Fruit fly (Drosophila melanogaster) Kc167 (cell line): ENCODE data around the gene CG5478.

ENCODE experiments used
- Myc ChIP-seq: fragments of >200 bp; optimal IDR thresholded peaks from 2 replicates; lab custom pipeline; 2017; ENCODE audit warnings: missing external identifiers
- Sin3A ChIP-seq: fragments of >200 bp; optimal IDR thresholded peaks from 2 replicates; lab custom pipeline; 2018; ENCODE audit warnings: missing external identifiers
- h ChIP-seq: fragments of >200 bp; optimal IDR thresholded peaks from 3 replicates; lab custom pipeline; 2018; ENCODE audit warnings: missing external identifiers
- insv ChIP-seq: fragments of >200 bp; optimal IDR thresholded peaks from 3 replicates; lab custom pipeline; 2018; ENCODE audit warnings: missing external identifiers
- psq ChIP-seq: fragments of >200 bp; optimal IDR thresholded peaks from 2 replicates; lab custom pipeline; 2017; ENCODE audit warnings: missing external identifiers
- ttk ChIP-seq: sonication (Bioruptor generic); optimal IDR thresholded peaks from 2 replicates; lab custom pipeline; 2017; ENCODE audit warnings: missing external identifiers

CG5478 gene

DNA sequence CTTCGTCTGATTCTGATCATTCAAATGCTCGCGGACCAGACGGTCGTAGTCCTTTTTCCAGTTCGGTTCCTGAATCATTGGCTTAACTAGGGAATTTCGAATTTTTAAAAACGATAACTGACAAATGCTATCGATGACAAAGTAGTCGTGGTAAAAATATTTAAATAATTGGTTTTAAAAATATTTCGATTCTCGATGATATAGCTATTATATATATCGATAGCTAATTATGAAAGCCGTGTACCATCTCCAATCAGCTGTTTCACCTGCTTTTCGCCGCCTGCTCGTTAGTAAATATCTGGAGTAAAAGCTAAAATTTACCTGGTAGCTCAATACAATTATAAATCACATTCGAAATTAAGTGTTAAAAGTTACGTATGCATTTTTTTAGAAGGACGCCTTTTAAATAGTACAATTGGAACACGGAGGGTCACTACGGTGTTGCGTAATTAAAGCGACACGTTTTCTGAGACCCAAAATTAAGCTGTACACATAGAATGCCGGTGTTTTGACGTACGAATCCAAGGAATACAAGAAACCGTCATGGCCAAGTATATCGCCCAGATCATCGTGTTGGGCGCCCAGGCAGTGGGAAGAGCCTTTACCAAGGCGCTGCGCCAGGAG is at the start of gene CG5478, which contains the start of gene blp:
CG5478 (minus strand) TSS at position 126 of the 624 bp plus-strand sequence.
blp (plus strand) TSS at position 239 of the 624 bp plus-strand sequence.
- TF ChIP-seq ttk (lab: Kevin White, UChicago) (no peak), insv (lab: Kevin White, UChicago) (no peak), psq (no peak), h (lab: Kevin White, UChicago) (no peak), Sin3A (lab: Kevin White, UChicago) (no peak), Myc (no peak)

DNA sequence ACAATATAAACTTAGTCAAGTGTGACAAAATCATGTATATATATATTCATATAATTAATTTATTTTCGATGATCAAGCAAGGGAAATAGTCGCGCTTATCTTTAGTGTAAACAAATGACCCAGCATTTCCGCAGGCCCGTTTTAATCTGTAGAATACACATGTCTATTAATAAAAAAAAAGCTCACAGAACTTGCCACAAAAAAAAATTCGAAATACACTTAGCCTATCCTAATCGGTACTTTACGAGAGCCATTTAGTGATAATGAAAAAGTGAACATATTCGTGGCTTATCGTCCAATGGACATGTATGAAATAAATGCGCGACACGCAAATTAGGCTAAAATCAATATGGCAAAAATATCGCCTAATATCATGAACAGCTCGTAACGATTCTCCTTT is 41.6 kb upstream of the CG5478 start:
- TF ChIP-seq ttk (lab: Kevin White, UChicago) (no peak), insv (lab: Kevin White, UChicago) (no peak), psq (no peak), Myc (no peak), Sin3A (lab: Kevin White, UChicago) (no peak), h (lab: Kevin White, UChicago) (no peak)

DNA sequence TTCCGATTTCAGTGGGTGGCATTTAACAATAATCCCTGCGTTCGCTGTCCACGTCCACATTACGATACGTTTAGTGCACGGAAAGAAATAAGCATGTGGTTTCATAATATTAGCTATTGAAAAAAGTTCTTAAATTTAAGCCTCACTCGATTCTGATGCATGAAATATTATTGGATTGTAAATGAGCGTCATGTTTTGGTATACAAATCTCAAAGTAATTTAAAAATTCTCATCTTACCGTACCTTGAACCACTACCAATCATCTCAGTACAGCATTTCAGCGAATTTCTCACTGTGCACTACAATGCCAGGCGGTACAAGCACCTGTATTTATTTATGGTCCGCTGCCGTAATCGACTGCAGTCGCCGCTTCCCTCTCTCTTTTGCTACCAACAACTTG is 40.7 kb upstream of the CG5478 start:
- no peak for TF ChIP-seq Sin3A (lab: Kevin White, UChicago)
- TF ChIP-seq psq: no peak
- TF ChIP-seq ttk (lab: Kevin White, UChicago): peak; percentile 30

DNA sequence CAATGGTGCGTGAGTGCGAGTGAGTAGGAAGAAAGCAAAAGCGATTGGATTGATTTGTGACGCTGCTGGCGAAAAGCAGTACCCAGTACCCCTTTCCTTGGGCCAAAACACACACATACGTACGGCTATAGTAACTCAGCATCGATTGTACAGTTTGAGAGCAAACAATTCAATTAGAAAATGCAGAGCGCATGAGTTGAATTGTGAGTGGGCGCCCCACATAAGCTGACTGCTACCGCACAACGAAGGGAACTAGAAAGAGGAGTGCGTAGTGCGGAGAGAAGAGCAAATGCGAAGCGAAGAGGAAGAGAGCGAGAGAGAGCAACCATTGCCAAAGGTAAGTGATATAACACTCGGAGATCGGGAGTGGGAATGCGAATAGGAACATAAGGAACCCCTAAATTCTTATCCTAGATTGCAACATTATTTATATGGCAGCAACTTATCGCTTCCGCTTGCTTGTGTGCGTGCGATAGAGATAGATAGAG is 40.0 kb upstream of the CG5478 start:
- TF ChIP-seq ttk (lab: Kevin White, UChicago) (no peak), psq (no peak), Myc (no peak), insv (lab: Kevin White, UChicago) (no peak), h (lab: Kevin White, UChicago) (no peak), Sin3A (lab: Kevin White, UChicago) (no peak)

DNA sequence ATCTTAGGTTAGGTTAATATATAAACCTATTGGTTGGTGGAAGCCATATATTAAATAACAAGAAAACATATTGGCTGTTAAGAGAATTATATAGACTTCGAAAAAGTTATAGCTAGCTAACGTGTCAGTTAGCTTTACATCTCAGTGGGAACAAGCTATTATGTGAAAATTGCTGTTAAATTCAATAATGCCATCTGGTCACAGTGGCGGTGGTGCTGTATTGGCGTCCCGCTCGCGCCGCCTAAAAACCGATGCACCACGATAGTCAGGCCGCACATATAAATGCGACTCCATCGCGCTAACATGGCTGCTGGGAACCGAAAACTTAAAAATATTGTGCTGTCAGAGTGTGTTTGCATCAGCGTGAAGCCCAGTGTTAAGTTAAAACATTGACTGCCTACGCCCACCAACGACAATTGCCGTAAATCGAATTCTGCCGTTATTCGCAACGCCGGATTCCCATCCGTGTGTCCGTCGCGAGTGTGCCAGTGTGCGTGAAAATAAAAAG is 39.5 kb upstream of the CG5478 start, which contains the start of gene Hel89B:
Hel89B (plus strand) TSS at position 320 of the 508 bp plus-strand sequence.
- no peak for TF ChIP-seq Myc

DNA sequence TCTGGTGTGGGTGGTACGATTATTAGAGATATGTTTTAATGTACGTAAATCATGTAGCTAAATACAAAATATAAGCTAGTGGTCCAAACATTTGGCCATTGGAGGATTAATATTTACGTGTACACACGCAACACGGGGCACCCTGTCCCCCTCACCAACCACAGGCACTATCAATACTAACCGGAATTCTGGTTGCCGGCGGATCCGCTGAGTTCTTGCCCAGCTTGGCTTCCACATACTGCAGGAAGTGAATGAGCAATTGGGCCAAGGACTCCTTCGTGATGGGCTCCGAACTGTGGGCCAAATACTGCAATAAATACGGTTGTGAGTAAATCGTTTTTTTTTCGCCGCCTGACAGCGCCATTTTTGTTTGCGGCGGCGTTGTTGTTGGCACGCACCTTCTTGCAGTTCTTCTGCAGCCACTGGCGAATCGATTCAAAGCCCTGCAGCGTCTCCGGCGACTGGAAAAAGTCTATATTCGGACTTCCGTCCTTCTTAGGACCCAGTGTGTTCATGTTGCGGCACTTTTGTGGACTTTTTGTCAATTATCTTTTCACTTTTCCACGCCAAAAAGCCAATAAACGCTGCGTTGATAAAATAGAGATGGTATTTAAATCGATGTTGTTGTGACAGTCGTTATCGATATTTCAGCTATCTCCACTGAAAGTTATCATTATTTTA is 38.9 kb upstream of the CG5478 start, which contains the start of gene mor:
mor (minus strand) TSS at position 616 of the 681 bp plus-strand sequence.
- no peak for TF ChIP-seq Sin3A (lab: Kevin White, UChicago)
- no peak for TF ChIP-seq Myc
- TF ChIP-seq ttk (lab: Kevin White, UChicago): no peak
- TF ChIP-seq insv (lab: Kevin White, UChicago): no peak
- TF ChIP-seq h (lab: Kevin White, UChicago): no peak
- no peak for TF ChIP-seq psq

DNA sequence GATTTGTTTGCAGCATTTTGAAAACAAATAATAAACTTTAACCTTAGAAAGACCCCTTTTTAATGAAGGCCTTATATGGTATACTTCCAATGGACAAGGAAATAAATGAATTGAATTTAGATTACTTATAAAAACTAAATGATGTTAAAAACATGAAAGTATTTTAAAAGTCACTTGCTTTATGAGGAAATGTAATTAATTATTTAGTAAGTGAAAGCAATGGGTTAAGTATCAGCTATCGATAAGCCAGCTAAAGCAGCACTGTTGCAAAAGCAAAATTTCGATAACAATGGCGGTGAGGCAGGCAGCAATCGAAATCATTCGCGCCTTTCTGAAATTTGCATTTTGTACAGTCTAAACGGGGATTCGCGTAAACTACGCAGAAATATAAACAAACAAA is 31.6 kb upstream of the CG5478 start, which contains the start of the genes CG32856 and Rbf2:
CG32856 (minus strand) TSS at position 183 of the 400 bp plus-strand sequence.
Rbf2 (plus strand) TSS at position 278 of the 400 bp plus-strand sequence.
- TF ChIP-seq psq (no peak), h (lab: Kevin White, UChicago) (no peak), insv (lab: Kevin White, UChicago) (no peak), Sin3A (lab: Kevin White, UChicago) (no peak), Myc (no peak), ttk (lab: Kevin White, UChicago) (no peak)

DNA sequence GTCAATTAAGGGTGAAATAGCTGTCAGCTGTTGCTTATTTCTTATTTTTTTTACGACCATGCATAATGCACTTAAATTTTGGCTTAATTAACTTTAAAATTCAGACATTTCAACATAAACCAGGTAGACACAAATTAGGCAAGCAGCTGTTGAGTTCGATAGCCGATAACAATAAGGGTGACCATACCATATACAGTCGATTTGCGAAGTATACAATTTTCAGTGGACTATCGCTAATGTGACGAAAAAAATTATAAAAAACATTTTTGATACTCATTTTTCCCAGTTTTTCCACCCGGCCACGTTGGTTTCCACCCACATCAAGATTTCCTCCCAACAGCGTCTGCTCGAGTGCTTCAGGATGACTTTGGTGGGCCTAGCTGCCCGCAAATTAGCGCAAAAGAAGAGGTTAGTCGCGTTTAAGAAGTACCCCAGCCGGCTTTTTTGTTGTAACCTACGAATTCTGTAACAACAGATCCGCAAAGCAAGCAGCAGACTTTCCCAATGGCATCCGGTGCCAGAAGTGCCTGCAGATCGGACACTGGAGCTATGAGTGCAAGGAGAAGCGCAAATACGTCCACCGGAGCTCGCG is 30.3 kb upstream of the CG5478 start, which contains the start of the genes CG4287 and CG5516:
CG4287 (minus strand) TSS at position 178 of the 592 bp plus-strand sequence.
CG5516 (plus strand) TSS at position 195 of the 592 bp plus-strand sequence.
- TF ChIP-seq h (lab: Kevin White, UChicago) (no peak), psq (no peak), ttk (lab: Kevin White, UChicago) (no peak), Sin3A (lab: Kevin White, UChicago) (no peak), Myc (no peak), insv (lab: Kevin White, UChicago) (no peak)

DNA sequence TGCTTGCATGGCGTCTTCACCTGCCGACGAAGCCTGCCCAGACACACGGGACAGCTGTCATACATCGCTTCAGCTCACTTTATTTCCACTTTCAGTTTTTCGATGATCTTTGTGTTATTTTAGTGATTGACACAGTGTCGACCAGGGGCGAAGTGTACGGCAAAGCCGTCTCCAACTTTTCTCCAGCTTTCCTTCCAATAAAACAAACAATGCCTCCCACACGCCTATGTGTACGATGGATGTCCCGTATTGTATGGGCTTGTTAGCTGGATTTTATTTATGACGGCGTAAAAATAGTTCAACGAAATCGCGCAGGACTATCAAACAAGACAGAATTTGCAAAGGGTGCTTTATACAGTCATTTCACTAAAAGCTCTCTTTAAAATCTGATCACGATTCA is 17.3 kb upstream of the CG5478 start, which contains the start of the genes CG31088 and CG46383:
CG31088 (minus strand) TSS at position 101 of the 400 bp plus-strand sequence.
CG46383 (minus strand) TSS at position 101 of the 400 bp plus-strand sequence.
- TF ChIP-seq psq (no peak), ttk (lab: Kevin White, UChicago) (no peak), insv (lab: Kevin White, UChicago) (no peak), Myc (no peak), Sin3A (lab: Kevin White, UChicago) (no peak), h (lab: Kevin White, UChicago) (no peak)

DNA sequence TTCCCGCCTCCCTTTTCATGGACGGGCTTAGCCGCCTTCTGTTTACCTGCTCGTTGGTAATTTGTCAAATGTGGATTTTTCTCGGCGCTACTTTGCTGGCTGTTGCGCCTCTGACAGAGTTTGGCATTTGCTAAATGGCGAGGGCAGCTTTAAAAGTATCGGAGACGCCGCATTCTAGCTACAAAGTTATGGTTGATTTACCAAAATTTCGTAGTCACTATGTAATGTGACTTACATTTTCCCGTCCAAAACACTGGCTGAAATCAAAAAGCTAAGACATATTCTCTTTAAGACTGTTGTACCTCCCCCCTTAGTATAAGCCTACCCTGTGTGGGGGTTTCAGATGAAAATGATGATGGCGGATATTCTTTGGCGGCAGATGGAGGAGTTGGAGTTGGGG is 14.1 kb upstream of the CG5478 start:
- no peak for TF ChIP-seq psq
- no peak for TF ChIP-seq ttk (lab: Kevin White, UChicago)
- no peak for TF ChIP-seq Myc
- TF ChIP-seq h (lab: Kevin White, UChicago): no peak
- TF ChIP-seq Sin3A (lab: Kevin White, UChicago): no peak
- TF ChIP-seq insv (lab: Kevin White, UChicago): no peak

DNA sequence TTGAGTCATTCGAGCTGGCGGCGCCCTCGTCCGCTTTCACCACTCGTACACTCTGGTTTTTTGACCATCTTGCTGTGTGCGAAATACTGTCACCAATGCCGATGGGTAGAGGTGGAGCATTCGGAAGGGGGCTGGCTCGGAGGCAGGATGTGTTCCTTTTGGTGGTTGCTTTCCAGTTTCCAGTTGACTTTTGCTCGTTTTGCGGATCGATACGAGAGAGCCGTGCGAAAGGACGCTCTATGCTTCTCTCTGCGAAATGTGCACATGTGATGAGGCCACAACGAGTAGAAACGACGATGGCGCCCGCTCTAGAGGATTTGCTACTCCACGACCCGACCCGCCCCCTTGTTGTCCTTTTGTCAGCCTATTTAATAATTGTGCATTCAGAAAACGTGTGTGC is 4.2 kb upstream of the CG5478 start:
- TF ChIP-seq psq (no peak), insv (lab: Kevin White, UChicago) (no peak), h (lab: Kevin White, UChicago) (no peak), ttk (lab: Kevin White, UChicago) (no peak), Sin3A (lab: Kevin White, UChicago) (no peak), Myc (no peak)
